Worm (Caenorhabditis elegans): Measurements from ENCODE around the gene sox-2.

sox-2 gene

ce11 chrX:7466682-7467081, 3.1 kb upstream of the sox-2 start:
- TF ChIP-seq him-1 (tag; optimal IDR thresholded peaks at IDR 0.05): no peak
- no peak for TF ChIP-seq dao-5 (tag; optimal IDR thresholded peaks at IDR 0.05)
- TF ChIP-seq W03F9.2 (tag; optimal IDR thresholded peaks at IDR 0.05): no peak

DNA sequence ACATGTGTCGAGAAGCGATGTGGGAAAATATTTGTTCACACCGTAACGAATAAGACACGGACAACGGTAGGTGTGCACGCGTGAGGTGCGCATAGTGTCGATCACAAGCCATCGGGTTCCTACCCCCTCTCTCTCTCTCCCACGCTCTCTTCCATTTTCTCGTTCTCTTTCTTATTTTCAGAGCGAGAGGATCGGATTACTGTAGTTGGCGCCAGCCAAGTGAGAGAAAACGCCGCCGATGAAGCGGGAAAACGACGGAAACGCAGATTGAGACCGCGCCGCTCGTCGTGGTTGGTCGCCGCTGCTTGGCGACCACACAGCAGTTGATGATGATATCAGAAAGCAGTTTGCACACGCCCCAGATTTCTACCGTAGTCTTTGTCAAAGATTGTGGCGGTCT, 853 bp upstream of the sox-2 start:
- TF ChIP-seq W03F9.2 (tag; optimal IDR thresholded peaks at IDR 0.05) (no peak), dao-5 (tag; optimal IDR thresholded peaks at IDR 0.05) (no peak), him-1 (tag; optimal IDR thresholded peaks at IDR 0.05) (no peak)

DNA sequence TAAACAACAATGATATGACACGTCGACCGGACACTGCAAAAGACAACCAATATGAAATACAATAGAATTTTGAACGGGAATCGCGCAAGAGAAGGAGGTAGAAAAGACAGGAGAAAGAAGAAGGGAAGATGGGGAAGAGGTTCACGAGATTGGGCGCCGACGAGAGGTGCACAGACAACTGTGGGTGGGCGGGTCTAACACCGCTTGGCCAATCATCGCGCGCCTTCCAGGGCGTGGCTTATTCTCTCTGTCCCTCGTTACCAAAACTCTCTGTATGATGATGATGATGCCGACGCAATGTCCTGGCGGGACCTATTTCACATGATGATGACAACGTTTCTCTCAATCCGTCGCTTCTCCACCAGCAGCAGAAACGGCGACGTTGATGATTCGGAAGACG, 3.0 kb downstream of the sox-2 start:
- no peak for TF ChIP-seq him-1 (tag; optimal IDR thresholded peaks at IDR 0.05)

DNA sequence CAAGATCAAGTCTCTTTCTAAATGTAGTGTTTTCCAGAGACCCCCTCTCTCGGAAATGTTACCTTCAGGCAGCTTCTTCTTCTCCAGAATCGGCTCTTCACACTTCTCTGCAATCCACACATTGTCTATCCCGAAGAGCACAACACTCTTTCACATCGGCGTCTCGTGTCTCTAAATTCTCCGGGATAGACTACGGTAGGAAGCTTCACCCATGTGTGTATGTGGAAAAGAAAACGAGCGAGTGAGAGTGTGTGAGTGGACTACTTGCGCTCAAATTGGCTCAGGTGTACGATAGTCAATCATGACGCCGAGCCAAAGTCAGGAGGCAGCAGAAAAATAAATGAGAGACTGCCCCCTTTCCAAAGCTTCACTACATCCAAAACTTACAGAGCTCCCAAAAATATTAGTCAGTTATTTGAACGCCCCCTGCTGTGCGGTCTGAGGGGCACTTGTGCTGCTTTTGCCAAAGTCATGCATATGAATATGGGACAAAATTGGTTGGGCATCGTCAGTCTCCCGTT, 6.3 kb downstream of the sox-2 start:
- no peak for TF ChIP-seq W03F9.2 (tag; optimal IDR thresholded peaks at IDR 0.05)
- TF ChIP-seq him-1 (tag; optimal IDR thresholded peaks at IDR 0.05): no peak
- TF ChIP-seq dao-5 (tag; optimal IDR thresholded peaks at IDR 0.05): no peak

- TF ChIP-seq him-1 (tag; optimal IDR thresholded peaks at IDR 0.05) (no peak), W03F9.2 (tag; optimal IDR thresholded peaks at IDR 0.05) (no peak), dao-5 (tag; optimal IDR thresholded peaks at IDR 0.05) (no peak)
Observed at ce11 chrX:7455960-7456359, 7.6 kb downstream of the sox-2 start.

DNA sequence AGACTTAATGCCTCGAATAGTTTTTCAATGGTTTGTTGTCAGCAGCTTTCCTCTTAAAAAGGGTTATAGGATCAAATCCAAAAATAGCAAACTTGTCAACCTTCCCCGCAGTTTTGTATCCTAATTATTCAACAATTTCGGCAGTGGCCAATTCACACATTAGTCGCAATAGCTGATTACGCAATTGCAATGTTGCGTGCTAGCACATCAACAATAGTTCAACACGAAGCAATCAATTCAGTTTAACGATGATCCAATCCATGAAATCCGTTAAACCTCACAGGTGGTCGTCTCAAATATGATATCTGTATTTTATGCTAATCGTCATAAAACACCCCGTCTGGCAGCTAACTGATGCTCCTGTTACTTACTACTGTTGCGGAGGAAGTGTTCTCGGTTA, 10.9 kb downstream of the sox-2 start:
- no peak for TF ChIP-seq W03F9.2 (tag; optimal IDR thresholded peaks at IDR 0.05)
- no peak for TF ChIP-seq him-1 (tag; optimal IDR thresholded peaks at IDR 0.05)
- no peak for TF ChIP-seq dao-5 (tag; optimal IDR thresholded peaks at IDR 0.05)

ce11 chrX:7447340-7447739, 16.2 kb downstream of the sox-2 start:
- TF ChIP-seq him-1 (tag; optimal IDR thresholded peaks at IDR 0.05) (no peak), dao-5 (tag; optimal IDR thresholded peaks at IDR 0.05) (no peak), W03F9.2 (tag; optimal IDR thresholded peaks at IDR 0.05) (no peak)

DNA sequence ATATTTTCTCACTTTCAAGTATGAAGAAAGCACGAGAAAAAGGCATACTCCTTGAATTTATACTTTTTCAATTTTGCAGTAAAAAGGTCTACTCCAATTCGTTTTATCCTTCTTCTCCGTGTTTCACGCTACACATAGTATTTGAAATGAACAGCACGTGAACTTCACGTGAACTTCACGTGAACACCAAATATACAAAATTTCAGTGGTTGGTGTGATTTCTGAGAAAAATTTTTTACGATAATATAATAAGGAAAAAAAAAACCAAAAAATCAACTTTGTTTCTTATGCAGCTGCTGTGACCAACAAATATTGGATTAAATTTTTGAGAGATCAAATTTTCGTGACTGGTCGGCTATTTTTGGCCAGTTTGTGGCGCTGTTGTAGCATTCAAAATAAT, 17.1 kb downstream of the sox-2 start:
- TF ChIP-seq W03F9.2 (tag; optimal IDR thresholded peaks at IDR 0.05) (no peak), dao-5 (tag; optimal IDR thresholded peaks at IDR 0.05) (no peak), him-1 (tag; optimal IDR thresholded peaks at IDR 0.05) (no peak)

DNA sequence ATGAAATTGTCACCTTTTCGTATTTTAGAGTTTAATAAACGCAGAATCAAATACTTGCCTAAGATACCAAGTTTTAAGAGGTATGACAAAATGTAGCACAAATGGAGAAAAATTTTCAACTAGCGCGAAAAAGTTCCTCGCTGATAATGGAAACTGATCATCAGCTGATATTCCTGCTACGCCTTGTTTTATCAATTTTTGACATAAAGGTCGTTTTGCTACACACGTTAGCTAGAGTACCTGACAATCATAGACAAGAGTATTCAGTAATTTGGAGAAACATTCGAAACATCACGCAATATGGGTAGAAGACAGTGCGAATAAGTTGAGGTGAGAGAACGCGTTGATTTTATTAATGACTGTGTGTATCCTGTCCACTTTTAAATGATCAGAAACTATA, 17.8 kb downstream of the sox-2 start:
- TF ChIP-seq him-1 (tag; optimal IDR thresholded peaks at IDR 0.05) (no peak), W03F9.2 (tag; optimal IDR thresholded peaks at IDR 0.05) (no peak), dao-5 (tag; optimal IDR thresholded peaks at IDR 0.05) (no peak)

DNA sequence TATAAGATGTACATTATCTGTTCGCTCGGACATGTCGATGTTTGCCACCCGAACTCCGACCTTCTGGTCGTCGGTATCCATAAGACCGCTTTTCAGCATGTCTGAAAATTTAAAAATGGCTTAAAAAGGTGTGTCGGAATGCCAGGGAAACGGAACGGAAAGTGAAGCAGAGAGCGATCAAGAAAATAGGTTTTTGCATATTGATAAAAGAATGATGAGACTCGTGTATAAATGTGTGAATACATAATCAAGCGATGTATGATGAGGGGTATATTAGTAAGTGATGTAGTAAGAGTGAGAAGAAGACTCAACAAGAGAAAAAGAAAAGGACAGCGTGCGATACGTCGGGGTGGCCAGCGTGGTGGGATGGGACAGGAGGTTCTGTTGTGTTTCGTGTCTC, 21.1 kb downstream of the sox-2 start, which contains the start of gene acl-12:
Gene acl-12, minus strand, starts transcription at position 101 of the 400 bp plus-strand sequence.
- TF ChIP-seq him-1 (tag; optimal IDR thresholded peaks at IDR 0.05) (no peak), dao-5 (tag; optimal IDR thresholded peaks at IDR 0.05) (no peak), W03F9.2 (tag; optimal IDR thresholded peaks at IDR 0.05) (no peak)

DNA sequence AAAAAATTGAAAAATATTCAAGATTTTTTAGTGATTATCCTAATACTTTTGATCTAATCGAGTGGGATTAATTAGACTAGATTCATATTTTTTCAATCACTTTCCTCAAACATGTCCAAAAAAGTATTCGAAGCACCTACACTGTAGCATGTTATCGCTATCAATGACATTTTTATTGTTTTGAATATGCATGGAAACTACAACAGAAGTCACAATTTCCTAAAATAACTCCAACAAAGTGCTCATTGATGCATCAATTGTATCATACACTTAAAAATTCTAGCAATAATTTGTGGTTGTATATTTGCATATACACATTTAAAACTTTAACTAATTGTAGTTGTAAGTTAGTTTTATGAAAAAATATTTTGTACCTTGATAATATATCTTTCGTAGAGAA, 23.4 kb downstream of the sox-2 start:
- no peak for TF ChIP-seq W03F9.2 (tag; optimal IDR thresholded peaks at IDR 0.05)
- TF ChIP-seq dao-5 (tag; optimal IDR thresholded peaks at IDR 0.05): no peak
- no peak for TF ChIP-seq him-1 (tag; optimal IDR thresholded peaks at IDR 0.05)

DNA sequence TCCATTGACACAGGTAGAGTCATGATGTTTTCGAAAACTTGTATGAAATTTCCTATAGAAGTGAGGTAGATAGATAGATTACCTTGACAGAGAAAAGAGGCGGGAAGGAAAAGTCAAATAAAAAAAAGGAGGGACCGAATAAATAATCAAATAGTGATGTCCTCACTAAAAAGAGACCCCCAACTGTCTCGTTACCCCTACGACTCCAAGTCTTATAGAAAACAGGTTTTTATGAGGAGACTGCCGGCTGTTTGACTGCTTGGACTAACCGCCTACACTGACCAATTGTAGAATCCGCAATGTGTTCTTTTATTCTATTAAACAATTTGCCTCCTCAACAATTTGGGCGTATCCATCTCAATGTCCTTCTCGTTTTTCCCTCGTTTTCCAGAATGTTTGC, 25.6 kb downstream of the sox-2 start, which contains the start of gene C01C10.2:
Gene C01C10.2, minus strand, starts transcription at position 170 of the 400 bp plus-strand sequence.
- TF ChIP-seq dao-5 (tag; optimal IDR thresholded peaks at IDR 0.05): no peak

DNA sequence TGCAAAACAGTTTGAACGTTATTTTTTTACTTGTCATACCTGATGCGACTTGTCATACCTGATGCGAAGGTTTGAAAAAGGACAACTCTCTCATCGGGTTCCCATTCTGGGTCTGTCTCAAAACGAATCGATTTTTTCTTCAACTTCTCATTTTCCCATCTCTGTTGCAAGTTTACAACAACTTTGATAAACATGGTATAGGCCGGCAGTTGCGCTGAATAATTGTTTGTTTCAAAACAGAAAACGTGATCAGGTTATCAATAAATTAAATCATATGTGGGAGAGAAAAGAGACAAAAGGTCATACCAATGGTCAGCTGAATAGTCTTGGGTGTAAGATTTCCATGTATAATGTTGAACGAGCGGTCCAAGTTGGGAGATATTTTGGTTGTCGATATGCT, 26.6 kb downstream of the sox-2 start:
- TF ChIP-seq W03F9.2 (tag; optimal IDR thresholded peaks at IDR 0.05): no peak
- no peak for TF ChIP-seq dao-5 (tag; optimal IDR thresholded peaks at IDR 0.05)
- TF ChIP-seq him-1 (tag; optimal IDR thresholded peaks at IDR 0.05): no peak

ce11 chrX:7433269-7433668, 30.3 kb downstream of the sox-2 start, which contains the start of gene clc-5:
Gene clc-5 (plus strand): TSS chrX:7433569.
- no peak for TF ChIP-seq him-1 (tag; optimal IDR thresholded peaks at IDR 0.05)
- TF ChIP-seq dao-5 (tag; optimal IDR thresholded peaks at IDR 0.05): no peak
- TF ChIP-seq W03F9.2 (tag; optimal IDR thresholded peaks at IDR 0.05): no peak

- no peak for TF ChIP-seq dao-5 (tag; optimal IDR thresholded peaks at IDR 0.05)
- TF ChIP-seq him-1 (tag; optimal IDR thresholded peaks at IDR 0.05): no peak
- no peak for TF ChIP-seq W03F9.2 (tag; optimal IDR thresholded peaks at IDR 0.05)
Observed at ce11 chrX:7431165-7431564, 32.4 kb downstream of the sox-2 start, which contains the start of gene clc-2. Gene clc-2 (plus strand): TSS chrX:7431465.
